Worm (Caenorhabditis elegans): ENCODE measurements around the gene F46C5.4.

DNA sequence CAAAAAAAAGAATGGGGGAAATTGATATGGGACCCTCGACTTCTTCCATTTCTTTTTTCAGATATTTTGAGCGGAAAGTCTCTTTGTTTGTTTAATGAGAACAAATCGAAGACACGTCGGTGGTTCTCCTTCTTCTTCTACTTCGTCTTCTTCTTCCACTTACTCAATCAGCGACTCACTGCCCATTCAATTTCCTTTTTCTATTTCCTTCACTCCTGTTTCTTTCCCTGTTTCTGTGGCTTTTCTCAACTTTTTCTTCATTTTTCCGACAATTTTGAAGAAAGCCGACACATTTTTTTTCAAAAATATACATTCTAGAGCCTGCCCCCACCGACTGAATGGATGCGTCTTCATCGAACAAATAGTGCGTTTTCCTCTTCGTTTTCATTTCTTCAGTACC is at the start of gene F46C5.4:
- TF ChIP-seq somi-1 (GFP tag; optimal IDR thresholded peaks at IDR 0.05) (no peak), sptf-2 (GFP tag; optimal IDR thresholded peaks at IDR 0.05) (no peak)

All from whole organism, young adult.